Fruit fly (Drosophila melanogaster) whole organism, embryonic: ENCODE data around the gene CG15461.

ENCODE experiments used
- CG10147 ChIP-seq: fragments of 200-800 bp; sonication (Bioruptor generic); optimal IDR thresholded peaks from 2 replicates; lab custom pipeline; 2019; ENCODE audit warnings: missing biosample characterization, mild to moderate bottlenecking, missing genetic modification characterization, moderate library complexity
- CG10209 ChIP-seq: fragments of 200-800 bp; sonication (Bioruptor generic); optimal IDR thresholded peaks from 3 replicates; lab custom pipeline; 2017; ENCODE audit warnings: missing biosample characterization, mild to moderate bottlenecking, missing genetic modification characterization, missing genetic modification reagents
- CG10274 ChIP-seq: fragments of 200-800 bp; sonication (Bioruptor generic); optimal IDR thresholded peaks from 3 replicates; lab custom pipeline; 2017; ENCODE audit warnings: missing biosample characterization, mild to moderate bottlenecking, missing genetic modification characterization
- CG11456 ChIP-seq: fragments of 200-800 bp; sonication (Bioruptor generic); IDR thresholded peaks from 3 replicates; pipeline ENCODE4 v1.3.6; 2022; ENCODE audit warnings: missing biosample characterization, missing genetic modification characterization
- CG12071 ChIP-seq: fragments of 200-800 bp; sonication (Bioruptor generic); optimal IDR thresholded peaks from 3 replicates; lab custom pipeline; 2018; ENCODE audit warnings: missing biosample characterization, mild to moderate bottlenecking, missing genetic modification characterization
- CG13775 ChIP-seq: fragments of 200-800 bp; sonication (Bioruptor generic); optimal IDR thresholded peaks from 3 replicates; lab custom pipeline; 2017; ENCODE audit warnings: missing biosample characterization, mild to moderate bottlenecking, missing genetic modification characterization
- CG14441 ChIP-seq: fragments of 200-800 bp; sonication (Bioruptor generic); IDR thresholded peaks from 2 replicates; pipeline ENCODE4 v1.3.6; 2022; ENCODE audit warnings: missing biosample characterization, missing genetic modification characterization
- CG15073 ChIP-seq: fragments of 200-800 bp; sonication (Bioruptor generic); optimal IDR thresholded peaks from 2 replicates; lab custom pipeline; 2016; ENCODE audit warnings: missing biosample characterization, missing genetic modification characterization
- CG17612 ChIP-seq: fragments of 200-800 bp; sonication (Bioruptor generic); IDR thresholded peaks from 2 replicates; pipeline ENCODE4 v1.3.6; 2022; ENCODE audit warnings: missing biosample characterization, missing genetic modification characterization
- CG18476 ChIP-seq: fragments of 200-800 bp; sonication (Bioruptor generic); optimal IDR thresholded peaks from 2 replicates; lab custom pipeline; 2016; ENCODE audit warnings: missing biosample characterization, mild to moderate bottlenecking, missing genetic modification characterization
- CG2712 ChIP-seq: fragments of 200-800 bp; optimal IDR thresholded peaks from 3 replicates; lab custom pipeline; 2019; ENCODE audit warnings: missing biosample characterization, mild to moderate bottlenecking, missing genetic modification characterization, moderate library complexity
- CG30403 ChIP-seq: fragments of 200-800 bp; sonication (Bioruptor generic); optimal IDR thresholded peaks from 3 replicates; lab custom pipeline; 2016; ENCODE audit warnings: missing biosample characterization, missing genetic modification characterization
- CG31441 ChIP-seq: fragments of 200-800 bp; sonication (Bioruptor generic); IDR thresholded peaks from 2 replicates; pipeline ENCODE4 v1.3.6; 2022; ENCODE audit warnings: missing biosample characterization, missing genetic modification characterization
- CG42726 ChIP-seq: fragments of 200-800 bp; sonication (Bioruptor generic); IDR thresholded peaks from 2 replicates; pipeline ENCODE4 v1.3.6; 2022; ENCODE audit warnings: missing biosample characterization, missing genetic modification characterization; ENCODE audit not compliant: partially characterized antibody
- CG4730 ChIP-seq: fragments of 200-800 bp; sonication (Bioruptor generic); IDR thresholded peaks from 2 replicates; pipeline ENCODE4 v1.3.6; 2022; ENCODE audit warnings: missing biosample characterization, missing genetic modification characterization
- CG5953 ChIP-seq: fragments of 200-800 bp; sonication (Bioruptor generic); IDR thresholded peaks from 2 replicates; pipeline ENCODE4 v1.3.6; 2022; ENCODE audit warnings: missing biosample characterization, missing genetic modification characterization
- CG6175 ChIP-seq: fragments of 200-800 bp; sonication (Bioruptor generic); IDR thresholded peaks from 3 replicates; pipeline ENCODE4 v1.3.6; 2022; ENCODE audit warnings: missing biosample characterization, missing genetic modification characterization
- CG7556 ChIP-seq: fragments of 200-800 bp; sonication (Bioruptor generic); optimal IDR thresholded peaks from 2 replicates; lab custom pipeline; 2017; ENCODE audit warnings: missing biosample characterization, mild to moderate bottlenecking, missing genetic modification characterization
- CG9215 ChIP-seq: fragments of 200-800 bp; sonication (Bioruptor generic); IDR thresholded peaks from 2 replicates; pipeline ENCODE4 v1.3.6; 2022; ENCODE audit warnings: missing biosample characterization, missing genetic modification characterization
- CG9797 ChIP-seq: fragments of 200-800 bp; sonication (Bioruptor generic); optimal IDR thresholded peaks from 3 replicates; lab custom pipeline; 2018; ENCODE audit warnings: missing biosample characterization, mild to moderate bottlenecking, missing genetic modification characterization
- D19B ChIP-seq: fragments of 200-800 bp; sonication (Bioruptor generic); optimal IDR thresholded peaks from 2 replicates; lab custom pipeline; 2017; ENCODE audit warnings: missing biosample characterization, mild to moderate bottlenecking, missing genetic modification characterization
- Dip3 ChIP-seq: fragments of 200-800 bp; sonication (Bioruptor generic); optimal IDR thresholded peaks from 3 replicates; lab custom pipeline; 2016; ENCODE audit warnings: missing biosample characterization, missing genetic modification characterization
- E2f1 ChIP-seq: fragments of 200-800 bp; sonication (Bioruptor generic); IDR thresholded peaks from 2 replicates; pipeline ENCODE4 v1.3.6; 2022; ENCODE audit warnings: missing biosample characterization, missing genetic modification characterization
- Elba2 ChIP-seq: fragments of 200-800 bp; sonication (Bioruptor generic); optimal IDR thresholded peaks from 3 replicates; lab custom pipeline; 2016; ENCODE audit warnings: missing biosample characterization, missing genetic modification characterization
- Fer3 ChIP-seq: fragments of 200-800 bp; sonication (Bioruptor generic); optimal IDR thresholded peaks from 2 replicates; lab custom pipeline; 2018; ENCODE audit warnings: missing biosample characterization, mild to moderate bottlenecking, missing genetic modification characterization, moderate library complexity
- HHEX ChIP-seq: fragments of 200-800 bp; sonication (Bioruptor generic); optimal IDR thresholded peaks from 3 replicates; lab custom pipeline; 2017; ENCODE audit warnings: missing biosample characterization, mild to moderate bottlenecking, missing genetic modification characterization, missing genetic modification reagents
- Hr3 ChIP-seq: fragments of 200-800 bp; sonication (Bioruptor generic); optimal IDR thresholded peaks from 3 replicates; lab custom pipeline; 2016; ENCODE audit warnings: missing biosample characterization, missing genetic modification characterization
- Hr39 ChIP-seq: fragments of >200 bp; optimal IDR thresholded peaks from 2 replicates; lab custom pipeline; 2017
- Med ChIP-seq: fragments of 200-800 bp; sonication (Bioruptor generic); peaks from one replicate; lab custom pipeline; 2016; ENCODE audit warnings: missing biosample characterization, missing genetic modification characterization, mild to moderate bottlenecking, inconsistent platforms, moderate library complexity
- Ssrp ChIP-seq: fragments of 200-800 bp; sonication (Bioruptor generic); optimal IDR thresholded peaks from 2 replicates; lab custom pipeline; 2018; ENCODE audit warnings: missing biosample characterization, mild to moderate bottlenecking, missing genetic modification characterization, moderate library complexity
- Usf ChIP-seq: fragments of 200-800 bp; sonication (Bioruptor generic); optimal IDR thresholded peaks from 2 replicates; lab custom pipeline; 2017; ENCODE audit warnings: missing genotype, missing biosample characterization, missing genetic modification characterization
- az2 ChIP-seq: fragments of 200-800 bp; sonication (Bioruptor generic); optimal IDR thresholded peaks from 3 replicates; lab custom pipeline; 2016; ENCODE audit warnings: missing biosample characterization, missing genetic modification characterization
- bsh ChIP-seq, 2 experiments: fragments of 200-800 bp; sonication (Bioruptor generic); optimal IDR thresholded peaks; 2 replicates each; lab custom pipeline; 2017 to 2018; ENCODE audit warnings: mild to moderate bottlenecking in 2 of 2, missing biosample characterization in 2 of 2, missing genetic modification characterization in 2 of 2, moderate library complexity in 1 of 2
- caup ChIP-seq: fragments of 200-800 bp; sonication (Bioruptor generic); optimal IDR thresholded peaks from 3 replicates; lab custom pipeline; 2017; ENCODE audit warnings: missing biosample characterization, mild to moderate bottlenecking, missing genetic modification characterization, moderate library complexity; ENCODE audit not compliant: severe bottlenecking
- chm ChIP-seq: fragments of 200-800 bp; sonication (Bioruptor generic); IDR thresholded peaks from 2 replicates; pipeline ENCODE4 v1.3.6; 2022; ENCODE audit warnings: missing biosample characterization, missing genetic modification characterization
- crc ChIP-seq: fragments of 200-800 bp; sonication (Bioruptor generic); optimal IDR thresholded peaks from 2 replicates; lab custom pipeline; 2016; ENCODE audit warnings: missing biosample characterization, missing genetic modification characterization
- da ChIP-seq: fragments of 200-800 bp; sonication (Bioruptor generic); optimal IDR thresholded peaks from 2 replicates; lab custom pipeline; 2016; ENCODE audit warnings: missing biosample characterization, missing genetic modification characterization
- en ChIP-seq: fragments of 200-800 bp; sonication (Bioruptor generic); optimal IDR thresholded peaks from 2 replicates; lab custom pipeline; 2016; ENCODE audit warnings: missing biosample characterization, missing genetic modification characterization
- exex ChIP-seq: fragments of 200-800 bp; sonication (Bioruptor generic); optimal IDR thresholded peaks from 4 replicates; lab custom pipeline; 2018; ENCODE audit warnings: missing biosample characterization, mild to moderate bottlenecking, missing genetic modification characterization, moderate library complexity
- ind ChIP-seq: fragments of 200-800 bp; sonication (Bioruptor generic); optimal IDR thresholded peaks from 3 replicates; lab custom pipeline; 2016; ENCODE audit warnings: missing biosample characterization, missing genetic modification characterization
- kay ChIP-seq: fragments of 200-800 bp; sonication (Bioruptor generic); optimal IDR thresholded peaks from 2 replicates; lab custom pipeline; 2016; ENCODE audit warnings: missing biosample characterization, missing genetic modification characterization
- lilli ChIP-seq: fragments of 200-800 bp; sonication (Bioruptor generic); optimal IDR thresholded peaks from 3 replicates; lab custom pipeline; 2016; ENCODE audit warnings: missing biosample characterization, missing genetic modification characterization
- lmd ChIP-seq: fragments of 200-800 bp; sonication (Bioruptor generic); IDR thresholded peaks from 2 replicates; pipeline ENCODE4 v1.3.6; 2022; ENCODE audit warnings: missing biosample characterization, missing genetic modification characterization
- mld ChIP-seq: fragments of 200-800 bp; sonication (Bioruptor generic); IDR thresholded peaks from 3 replicates; pipeline ENCODE4 v1.3.6; 2022; ENCODE audit warnings: missing biosample characterization, missing genetic modification characterization; ENCODE audit not compliant: partially characterized antibody
- oc ChIP-seq: fragments of 200-800 bp; sonication (Bioruptor generic); optimal IDR thresholded peaks from 2 replicates; lab custom pipeline; 2018; ENCODE audit warnings: missing biosample characterization, mild to moderate bottlenecking, missing genetic modification characterization, moderate library complexity
- pan ChIP-seq, 4 experiments: fragments of >200 bp in 3 of 4; fragments of 200-800 bp in 1 of 4; sonication (Bioruptor generic) in 1 of 4; optimal IDR thresholded peaks in 3 of 4; IDR thresholded peaks in 1 of 4; 2 replicates each; pipeline versions ENCODE4 v1.3.6 to Lab custom; 2017 to 2022; ENCODE audit warnings: missing biosample characterization in 2 of 4, missing genetic modification characterization in 2 of 4, mixed read lengths in 1 of 4
- row ChIP-seq: fragments of 200-800 bp; sonication (Bioruptor generic); IDR thresholded peaks from 3 replicates; pipeline ENCODE4 v1.3.6; 2022; ENCODE audit warnings: missing biosample characterization, missing genetic modification characterization
- slbo ChIP-seq: fragments of 200-800 bp; sonication (Bioruptor generic); IDR thresholded peaks from 2 replicates; pipeline ENCODE4 v1.3.6; 2022; ENCODE audit warnings: missing biosample characterization, missing genetic modification characterization
- unpg ChIP-seq: fragments of 200-800 bp; sonication (Bioruptor generic); optimal IDR thresholded peaks from 3 replicates; lab custom pipeline; 2018; ENCODE audit warnings: missing biosample characterization, mild to moderate bottlenecking, missing genetic modification characterization, moderate library complexity

The CG15461 gene

dm6 chrX:20502776-20503503 is 17.0 kb downstream of the CG15461 start (continued):
- TF ChIP-seq CG10209 (GFP tag; lab: Kevin White, UChicago) (peak; percentile 22), CG15073 (GFP tag; lab: Kevin White, UChicago) (no peak), bsh (GFP tag; optimal IDR thresholded peaks at IDR 0.05; lab: Kevin White, UChicago) (peak in 1 of 2 experiments; percentile 28), CG11456 (no peak), CG14441 (peak; percentile 35; the same call in 1 of the 2 replicates), Hr3 (GFP tag; lab: Kevin White, UChicago) (peak; percentile 9), CG12071 (no peak), crc (GFP tag; lab: Kevin White, UChicago) (no peak), lilli (GFP tag; lab: Kevin White, UChicago) (peak; percentile 10), caup (GFP tag; lab: Kevin White, UChicago) (peak; percentile 30), D19B (GFP tag; lab: Kevin White, UChicago) (peak; percentile 19), Fer3 (tag; lab: Kevin White, UChicago) (peak; percentile 38), CG9797 (GFP tag; lab: Kevin White, UChicago) (no peak), CG9215 (peak; percentile 30; the same call in 1 of the 2 replicates), CG2712 (tag; lab: Kevin White, UChicago) (peak; percentile 30), row (GFP tag; lab: Robert Waterston, UW) (peak; percentile 85), CG5953 (no peak), CG18476 (GFP tag; lab: Kevin White, UChicago) (no peak), Med (GFP tag; lab: Kevin White, UChicago) (peak; percentile 83), slbo (GFP tag; lab: Robert Waterston, UW) (peak; percentile 60), E2f1 (no peak; the same call in 1 of the 2 replicates), CG10274 (GFP tag; lab: Kevin White, UChicago) (peak; percentile 1), oc (no peak), kay (GFP tag; lab: Kevin White, UChicago) (no peak), HHEX (peak; percentile 56), CG13775 (GFP tag; lab: Kevin White, UChicago) (peak; percentile 30), lmd (GFP tag; lab: Robert Waterston, UW) (peak; percentile 57), da (GFP tag; lab: Kevin White, UChicago) (peak; percentile 19), Hr39 (lab: Kevin White, UChicago) (no peak), CG31441 (peak; percentile 61), Elba2 (GFP tag; lab: Kevin White, UChicago) (no peak), exex (tag; lab: Kevin White, UChicago) (peak; percentile 20), az2 (no peak), Dip3 (GFP tag; lab: Kevin White, UChicago) (no peak), chm (GFP tag; lab: Robert Waterston, UW) (no peak), unpg (GFP tag; lab: Kevin White, UChicago) (peak; percentile 34), Ssrp (tag; lab: Kevin White, UChicago) (no peak), CG6175 (no peak), en (no peak), CG10147 (peak; percentile 42), pan (optimal IDR thresholded peaks at IDR 0.05; lab: Kevin White, UChicago) (no peak), pan (GFP tag; optimal IDR thresholded peaks at IDR 0.05 in 1 of 2, IDR thresholded peaks at IDR 0.05 in 1 of 2) (peak in 1 of 2 experiments; percentile 26), CG7556 (GFP tag; lab: Kevin White, UChicago) (peak; percentile 56), CG4730 (GFP tag; lab: Robert Waterston, UW) (0 out of 2 replicates have a peak, but pooled peaks have one; percentile 11), mld (GFP tag; lab: Robert Waterston, UW) (no peak), CG17612 (GFP tag; lab: Robert Waterston, UW) (peak; percentile 95), CG42726 (GFP tag; lab: Robert Waterston, UW) (no peak), ind (GFP tag; lab: Kevin White, UChicago) (no peak), CG30403 (GFP tag; lab: Kevin White, UChicago) (no peak), Usf (GFP tag; lab: Kevin White, UChicago) (no peak)
